Fruit fly (Drosophila melanogaster): ENCODE measurements around the gene AdamTS-A.

Gene AdamTS-A

dm6 chr3R:15406393-15406792 lies 69.6 kb downstream of the AdamTS-A start:
- TF ChIP-seq CG15710 (tag; optimal IDR thresholded peaks at IDR 0.05): no peak
- TF ChIP-seq CG34367 (tag; optimal IDR thresholded peaks at IDR 0.05): no peak
- no peak for TF ChIP-seq CG9948 (tag; optimal IDR thresholded peaks at IDR 0.05)
- no peak for TF ChIP-seq Snoo (tag; optimal IDR thresholded peaks at IDR 0.05)
- no peak for TF ChIP-seq gl (tag; optimal IDR thresholded peaks at IDR 0.05)
- TF ChIP-seq CG14655 (GFP tag; optimal IDR thresholded peaks at IDR 0.05): no peak
- TF ChIP-seq rn (GFP tag; IDR thresholded peaks at IDR 0.05): no peak
- no peak for TF ChIP-seq D1 (tag; optimal IDR thresholded peaks at IDR 0.05)
- no peak for TF ChIP-seq CG32121 (GFP tag; IDR thresholded peaks at IDR 0.05)
- no peak for TF ChIP-seq CG17806 (tag; optimal IDR thresholded peaks at IDR 0.05)
- no peak for TF ChIP-seq CG8301 (tag; optimal IDR thresholded peaks at IDR 0.05)
- no peak for TF ChIP-seq fd96Ca (GFP tag; IDR thresholded peaks at IDR 0.05)
- TF ChIP-seq CG8159 (tag; optimal IDR thresholded peaks at IDR 0.05): no peak
- no peak for TF ChIP-seq Pif1B (GFP tag; optimal IDR thresholded peaks at IDR 0.05)
- no peak for TF ChIP-seq CG12605 (GFP tag; IDR thresholded peaks at IDR 0.05)
- no peak for TF ChIP-seq CG4496 (GFP tag; IDR thresholded peaks at IDR 0.05)

dm6 chr3R:15402654-15403053 lies 73.3 kb downstream of the AdamTS-A start:
- no peak for TF ChIP-seq CG15710 (tag; optimal IDR thresholded peaks at IDR 0.05)
- no peak for TF ChIP-seq Pif1B (GFP tag; optimal IDR thresholded peaks at IDR 0.05)
- no peak for TF ChIP-seq gl (tag; optimal IDR thresholded peaks at IDR 0.05)
- TF ChIP-seq CG17806 (tag; optimal IDR thresholded peaks at IDR 0.05): no peak
- TF ChIP-seq Pif1A (GFP tag; optimal IDR thresholded peaks at IDR 0.05): no peak
- TF ChIP-seq fd96Ca (GFP tag; IDR thresholded peaks at IDR 0.05): no peak
- no peak for TF ChIP-seq CG13204 (GFP tag; optimal IDR thresholded peaks at IDR 0.05)
- no peak for TF ChIP-seq CG4496 (GFP tag; IDR thresholded peaks at IDR 0.05)
- no peak for TF ChIP-seq CG14655 (GFP tag; optimal IDR thresholded peaks at IDR 0.05)
- no peak for TF ChIP-seq CG8301 (tag; optimal IDR thresholded peaks at IDR 0.05)
- TF ChIP-seq CG34367 (tag; optimal IDR thresholded peaks at IDR 0.05): no peak
- TF ChIP-seq CG12605 (GFP tag; IDR thresholded peaks at IDR 0.05): no peak

dm6 chr3R:15393206-15393805 lies 82.7 kb downstream of the AdamTS-A start:
- TF ChIP-seq EcR (GFP tag; optimal IDR thresholded peaks at IDR 0.05): no peak
- no peak for TF ChIP-seq CG8301 (tag; optimal IDR thresholded peaks at IDR 0.05)
- TF ChIP-seq CG34367 (tag; optimal IDR thresholded peaks at IDR 0.05): no peak
- TF ChIP-seq CG9948 (tag; optimal IDR thresholded peaks at IDR 0.05): no peak
- no peak for TF ChIP-seq CG32121 (GFP tag; IDR thresholded peaks at IDR 0.05)
- no peak for TF ChIP-seq gl (tag; optimal IDR thresholded peaks at IDR 0.05)
- no peak for TF ChIP-seq CG10348 (GFP tag; IDR thresholded peaks at IDR 0.05)
- TF ChIP-seq CG4496 (GFP tag; IDR thresholded peaks at IDR 0.05): no peak
- TF ChIP-seq CG14655 (GFP tag; optimal IDR thresholded peaks at IDR 0.05): no peak
- TF ChIP-seq Pif1A (GFP tag; optimal IDR thresholded peaks at IDR 0.05): no peak
- no peak for TF ChIP-seq Ets98B (GFP tag; IDR thresholded peaks at IDR 0.05)
- no peak for TF ChIP-seq Snoo (tag; optimal IDR thresholded peaks at IDR 0.05)
- TF ChIP-seq D1 (tag; optimal IDR thresholded peaks at IDR 0.05): no peak
- no peak for TF ChIP-seq Pif1B (GFP tag; optimal IDR thresholded peaks at IDR 0.05)
- no peak for TF ChIP-seq CG15710 (tag; optimal IDR thresholded peaks at IDR 0.05)
- TF ChIP-seq CG8159 (tag; optimal IDR thresholded peaks at IDR 0.05): no peak
- TF ChIP-seq fd96Ca (GFP tag; IDR thresholded peaks at IDR 0.05): no peak
